Worm (Caenorhabditis elegans) whole organism, late embryonic: Measurements from ENCODE around the gene aak-1.

Source experiments
- C08G9.2 ChIP-seq: sonication (generic microtip); optimal IDR thresholded peaks from 2 replicates; lab custom pipeline; 2016; ENCODE audit warnings: mild to moderate bottlenecking, missing genetic modification characterization, moderate library complexity, missing compliant biosample characterization
- F13H6.1 ChIP-seq: sonication (generic microtip); optimal IDR thresholded peaks from 2 replicates; lab custom pipeline; 2016; ENCODE audit warnings: missing genetic modification characterization, missing compliant biosample characterization
- Y22D7AL.16 ChIP-seq: sonication (generic microtip); optimal IDR thresholded peaks from 2 replicates; lab custom pipeline; 2016; ENCODE audit warnings: missing genetic modification characterization, missing compliant biosample characterization
- ahr-1 ChIP-seq: sonication (generic microtip); optimal IDR thresholded peaks from 2 replicates; lab custom pipeline; 2016; ENCODE audit warnings: missing genetic modification characterization, missing compliant biosample characterization
- ceh-14 ChIP-seq: sonication (generic microtip); optimal IDR thresholded peaks from 2 replicates; lab custom pipeline; 2016; ENCODE audit warnings: missing genotype, missing genetic modification characterization, missing compliant biosample characterization
- ceh-18 ChIP-seq: sonication (generic microtip); optimal IDR thresholded peaks from 2 replicates; lab custom pipeline; 2016; ENCODE audit warnings: missing genetic modification characterization, missing compliant biosample characterization
- ceh-19 ChIP-seq: fragments of 200-800 bp; sonication (Bioruptor generic); optimal IDR thresholded peaks from 2 replicates; lab custom pipeline; 2018; ENCODE audit warnings: mild to moderate bottlenecking, missing genetic modification characterization, missing compliant biosample characterization
- ceh-24 ChIP-seq: sonication (generic microtip); optimal IDR thresholded peaks from 2 replicates; lab custom pipeline; 2016; ENCODE audit warnings: mild to moderate bottlenecking, missing genetic modification characterization, missing compliant biosample characterization
- ceh-31 ChIP-seq: sonication (generic microtip); optimal IDR thresholded peaks from 2 replicates; lab custom pipeline; 2016; ENCODE audit warnings: missing genetic modification characterization, missing compliant biosample characterization
- ceh-48 ChIP-seq: sonication (generic microtip); optimal IDR thresholded peaks from 2 replicates; lab custom pipeline; 2016; ENCODE audit warnings: missing genetic modification characterization, inconsistent platforms, missing compliant biosample characterization
- ceh-6 ChIP-seq: fragments of 200-800 bp; sonication (Bioruptor generic); optimal IDR thresholded peaks from 2 replicates; lab custom pipeline; 2018; ENCODE audit warnings: mild to moderate bottlenecking, missing genetic modification characterization, missing compliant biosample characterization
- ceh-9 ChIP-seq: sonication (generic microtip); optimal IDR thresholded peaks from 2 replicates; lab custom pipeline; 2016; ENCODE audit warnings: mild to moderate bottlenecking, missing genetic modification characterization, inconsistent platforms, missing compliant biosample characterization
- dmd-4 ChIP-seq: sonication (generic microtip); optimal IDR thresholded peaks from 2 replicates; lab custom pipeline; 2016; ENCODE audit warnings: borderline replicate concordance, missing genetic modification characterization, missing compliant biosample characterization
- elt-2 ChIP-seq: sonication (generic microtip); optimal IDR thresholded peaks from 2 replicates; lab custom pipeline; 2016; ENCODE audit warnings: missing genetic modification reagents, missing genetic modification characterization, missing compliant biosample characterization
- elt-4 ChIP-seq: sonication (generic microtip); optimal IDR thresholded peaks from 2 replicates; lab custom pipeline; 2016; ENCODE audit warnings: missing genetic modification characterization, missing compliant biosample characterization
- eyg-1 ChIP-seq: sonication (generic microtip); optimal IDR thresholded peaks from 2 replicates; lab custom pipeline; 2016; ENCODE audit warnings: missing genotype, missing genetic modification characterization, missing compliant biosample characterization
- fkh-6 ChIP-seq: sonication (generic microtip); optimal IDR thresholded peaks from 2 replicates; lab custom pipeline; 2016; ENCODE audit warnings: missing genetic modification characterization, missing compliant biosample characterization
- gmeb-2 ChIP-seq: sonication (generic microtip); optimal IDR thresholded peaks from 2 replicates; lab custom pipeline; 2016; ENCODE audit warnings: missing genetic modification characterization, inconsistent platforms, missing compliant biosample characterization
- hlh-13 ChIP-seq: fragments of 200-800 bp; sonication (Bioruptor generic); optimal IDR thresholded peaks from 2 replicates; lab custom pipeline; 2018; ENCODE audit warnings: mild to moderate bottlenecking, missing genetic modification characterization, missing compliant biosample characterization
- hlh-15 ChIP-seq: sonication (generic microtip); optimal IDR thresholded peaks from 2 replicates; lab custom pipeline; 2016; ENCODE audit warnings: missing genetic modification characterization, missing compliant biosample characterization
- hlh-6 ChIP-seq: sonication (generic microtip); optimal IDR thresholded peaks from 2 replicates; lab custom pipeline; 2016; ENCODE audit warnings: missing genotype, missing genetic modification characterization, missing compliant biosample characterization
- hlh-8 ChIP-seq: sonication (generic microtip); optimal IDR thresholded peaks from 2 replicates; lab custom pipeline; 2016; ENCODE audit warnings: missing genotype, missing genetic modification characterization, missing compliant biosample characterization
- lim-6 ChIP-seq: sonication (generic microtip); optimal IDR thresholded peaks from 2 replicates; lab custom pipeline; 2016; ENCODE audit warnings: missing genetic modification characterization, missing compliant biosample characterization
- mec-3 ChIP-seq: sonication (generic microtip); optimal IDR thresholded peaks from 2 replicates; lab custom pipeline; 2016; ENCODE audit warnings: borderline replicate concordance, missing genetic modification characterization, missing compliant biosample characterization
- nfya-1 ChIP-seq: sonication (generic microtip); optimal IDR thresholded peaks from 2 replicates; lab custom pipeline; 2017; ENCODE audit warnings: missing genetic modification characterization, mild to moderate bottlenecking, missing compliant biosample characterization, antibody characterized with exemption, moderate library complexity
- nhr-11 ChIP-seq: fragments of 150-350 bp; optimal IDR thresholded peaks from 2 replicates; lab custom pipeline; 2014; ENCODE audit warnings: missing biosample characterization, missing genetic modification characterization
- pha-2 ChIP-seq: sonication (generic microtip); optimal IDR thresholded peaks from 2 replicates; lab custom pipeline; 2017; ENCODE audit warnings: mild to moderate bottlenecking, missing genetic modification characterization, missing compliant biosample characterization
- pqm-1 ChIP-seq: sonication (generic microtip); optimal IDR thresholded peaks from 2 replicates; lab custom pipeline; 2016; ENCODE audit warnings: missing genetic modification characterization, missing compliant biosample characterization
- ref-2 ChIP-seq: sonication (generic microtip); optimal IDR thresholded peaks from 2 replicates; lab custom pipeline; 2016; ENCODE audit warnings: missing genetic modification characterization, missing compliant biosample characterization
- sox-2 ChIP-seq: fragments of 200-800 bp; sonication (Bioruptor generic); IDR thresholded peaks from 2 replicates; pipeline ENCODE4 v1.3.6; 2022; ENCODE audit warnings: missing genetic modification reagents, missing genetic modification characterization, missing compliant biosample characterization
- syd-9 ChIP-seq: sonication (generic microtip); optimal IDR thresholded peaks from 2 replicates; lab custom pipeline; 2016; ENCODE audit warnings: mild to moderate bottlenecking, missing genetic modification characterization, moderate library complexity, missing compliant biosample characterization
- ttx-3 ChIP-seq: sonication (generic microtip); optimal IDR thresholded peaks from 2 replicates; lab custom pipeline; 2016; ENCODE audit warnings: missing genetic modification reagents, missing genetic modification characterization, missing compliant biosample characterization
- unc-3 ChIP-seq, 2 experiments: fragments of 200-800 bp in 1 of 2; sonication (Bioruptor generic) in 1 of 2; sonication (generic microtip) in 1 of 2; conservative IDR thresholded peaks in 1 of 2; optimal IDR thresholded peaks in 1 of 2; 2 replicates each; pipeline versions ENCODE4 v1.3.6 to Lab custom; 2016 to 2022; ENCODE audit warnings: missing compliant biosample characterization in 2 of 2, missing genetic modification characterization in 2 of 2, missing genetic modification reagents in 1 of 2
- unc-86 ChIP-seq: sonication (generic microtip); optimal IDR thresholded peaks from 2 replicates; lab custom pipeline; 2016; ENCODE audit warnings: missing genetic modification characterization, missing compliant biosample characterization

The aak-1 gene

ce11 chrIII:8766467-8766866, 5.6 kb upstream of the aak-1 start:
- no peak for TF ChIP-seq mec-3
- no peak for TF ChIP-seq ceh-9
- no peak for TF ChIP-seq ahr-1 (tag; lab: Kevin White, UChicago)
- no peak for TF ChIP-seq fkh-6 (tag; lab: Kevin White, UChicago)
- no peak for TF ChIP-seq lim-6
- no peak for TF ChIP-seq hlh-15 (tag; lab: Kevin White, UChicago)
- no peak for TF ChIP-seq ceh-31 (tag; lab: Kevin White, UChicago)
- no peak for TF ChIP-seq unc-86 (tag; lab: Kevin White, UChicago)
- TF ChIP-seq eyg-1, result no peak
- no peak for TF ChIP-seq ceh-18 (tag; lab: Kevin White, UChicago)
- TF ChIP-seq nfya-1 (tag; lab: Kevin White, UChicago), result no peak
- TF ChIP-seq pqm-1 (tag; lab: Kevin White, UChicago), result no peak
- TF ChIP-seq nhr-11, result no peak
- TF ChIP-seq ref-2, result no peak

ce11 chrIII:8765030-8765429, 4.1 kb upstream of the aak-1 start:
- no peak for TF ChIP-seq lim-6
- peak; percentile 71 for TF ChIP-seq hlh-8 (tag; lab: Kevin White, UChicago)

- no peak for TF ChIP-seq ceh-24 (tag; lab: Kevin White, UChicago)
- no peak for TF ChIP-seq nhr-11
- no peak for TF ChIP-seq gmeb-2
- TF ChIP-seq unc-3 (GFP tag; conservative IDR thresholded peaks at IDR 0.05; lab: Robert Waterston, UW), result no peak
- no peak for TF ChIP-seq unc-3 (tag; optimal IDR thresholded peaks at IDR 0.05; lab: Kevin White, UChicago)
- TF ChIP-seq C08G9.2 (tag; lab: Kevin White, UChicago), result no peak
- TF ChIP-seq sox-2 (GFP tag; lab: Robert Waterston, UW), result no peak
- no peak for TF ChIP-seq F13H6.1 (tag; lab: Kevin White, UChicago)
- TF ChIP-seq hlh-6 (tag; lab: Kevin White, UChicago), result no peak
- no peak for TF ChIP-seq ceh-6 (GFP tag; lab: Kevin White, UChicago)
- no peak for TF ChIP-seq pha-2 (tag; lab: Kevin White, UChicago)
- no peak for TF ChIP-seq hlh-8 (tag; lab: Kevin White, UChicago)
- TF ChIP-seq ttx-3 (tag; lab: Kevin White, UChicago), result no peak
- no peak for TF ChIP-seq syd-9
These were observed 2.2 kb upstream of the aak-1 start for ce11 chrIII:8763111-8763510.

ce11 chrIII:8762016-8762415, 1.1 kb upstream of the aak-1 start:
- TF ChIP-seq hlh-15 (tag; lab: Kevin White, UChicago) (no peak), hlh-13 (no peak), sox-2 (GFP tag; lab: Robert Waterston, UW) (no peak), elt-4 (tag; lab: Kevin White, UChicago) (no peak), dmd-4 (tag; lab: Kevin White, UChicago) (no peak), nfya-1 (tag; lab: Kevin White, UChicago) (no peak), ceh-14 (tag; lab: Kevin White, UChicago) (no peak), lim-6 (no peak), unc-86 (tag; lab: Kevin White, UChicago) (no peak), pha-2 (tag; lab: Kevin White, UChicago) (no peak), Y22D7AL.16 (tag; lab: Kevin White, UChicago) (no peak), ceh-48 (tag; lab: Kevin White, UChicago) (no peak)

- TF ChIP-seq elt-2 (tag; lab: Kevin White, UChicago) (peak; percentile 21), ceh-19 (no peak)
These were observed 6.2 kb downstream of the aak-1 start, which contains the start of gene tomm-70 for ce11 chrIII:8754682-8755081. Gene tomm-70, minus strand, starts transcription at chrIII:8754750.
